Worm (Caenorhabditis elegans) whole organism, young adult: ENCODE data around the gene F19C6.4.

ENCODE experiments used
- B0261.1 ChIP-seq: sonication (generic microtip); optimal IDR thresholded peaks from 2 replicates; lab custom pipeline; 2016; ENCODE audit warnings: mild to moderate bottlenecking, missing genetic modification characterization, moderate library complexity, missing compliant biosample characterization
- D2030.7 ChIP-seq: fragments of 200-800 bp; sonication (Bioruptor generic); IDR thresholded peaks from 2 replicates; pipeline ENCODE4 v1.3.6; 2022; ENCODE audit warnings: missing genetic modification reagents, missing genetic modification characterization, missing compliant biosample characterization
- F39B2.1 ChIP-seq: fragments of 200-800 bp; sonication (Bioruptor generic); IDR thresholded peaks from 2 replicates; pipeline ENCODE4 v1.3.6; 2022; ENCODE audit warnings: missing genetic modification reagents, missing genetic modification characterization, missing compliant biosample characterization
- T26A5.8 ChIP-seq: sonication (generic microtip); optimal IDR thresholded peaks from 2 replicates; lab custom pipeline; 2016; ENCODE audit warnings: missing genetic modification characterization, missing compliant biosample characterization
- Y56A3A.18 ChIP-seq: fragments of 200-800 bp; sonication (Bioruptor generic); IDR thresholded peaks from 2 replicates; pipeline ENCODE4 v1.3.6; 2022; ENCODE audit warnings: missing genetic modification reagents, missing genetic modification characterization, missing compliant biosample characterization
- Y95B8A.8 ChIP-seq: fragments of 200-800 bp; sonication (Bioruptor generic); IDR thresholded peaks from 2 replicates; pipeline ENCODE4 v1.3.6; 2022; ENCODE audit warnings: missing genetic modification reagents, missing genetic modification characterization, missing compliant biosample characterization
- ZK185.1 ChIP-seq: sonication (generic microtip); optimal IDR thresholded peaks from 2 replicates; lab custom pipeline; 2016; ENCODE audit warnings: mild to moderate bottlenecking, missing genetic modification characterization, missing compliant biosample characterization; ENCODE audit not compliant: poor library complexity, severe bottlenecking
- ama-1 ChIP-seq, 3 experiments: fragments of 150-350 bp in 1 of 3; sonication (generic microtip) in 2 of 3; optimal IDR thresholded peaks; 2 replicates each; lab custom pipeline; 2014 to 2018; ENCODE audit warnings: missing biosample characterization in 2 of 3, missing genetic modification characterization in 2 of 3, missing genetic modification reagents in 2 of 3
- aptf-2 ChIP-seq: fragments of 200-800 bp; sonication (Bioruptor generic); conservative IDR thresholded peaks from 2 replicates; pipeline ENCODE4 v1.3.6; 2022; ENCODE audit warnings: missing genetic modification reagents, missing genetic modification characterization, missing compliant biosample characterization
- ceh-40 ChIP-seq: fragments of 200-800 bp; sonication (Bioruptor generic); IDR thresholded peaks from 2 replicates; pipeline ENCODE4 v1.3.6; 2022; ENCODE audit warnings: missing genetic modification characterization, missing compliant biosample characterization
- chd-7 ChIP-seq: sonication (generic microtip); optimal IDR thresholded peaks from 2 replicates; lab custom pipeline; 2016; ENCODE audit warnings: mild to moderate bottlenecking, missing genetic modification characterization, moderate library complexity, missing compliant biosample characterization
- egl-44 ChIP-seq: fragments of 200-800 bp; sonication (Bioruptor generic); IDR thresholded peaks from 2 replicates; pipeline ENCODE4 v1.3.6; 2022; ENCODE audit warnings: missing genetic modification reagents, missing genetic modification characterization, missing compliant biosample characterization
- him-1 ChIP-seq: sonication (generic microtip); optimal IDR thresholded peaks from 2 replicates; lab custom pipeline; 2016; ENCODE audit warnings: missing genotype, missing genetic modification reagents, missing genetic modification characterization, missing compliant biosample characterization
- hlh-12 ChIP-seq: sonication (generic microtip); optimal IDR thresholded peaks from 2 replicates; lab custom pipeline; 2016; ENCODE audit warnings: missing genetic modification characterization, missing compliant biosample characterization
- hmg-1.2 ChIP-seq: fragments of 200-800 bp; sonication (Bioruptor generic); IDR thresholded peaks from 2 replicates; pipeline ENCODE4 v1.3.6; 2022; ENCODE audit warnings: missing genetic modification reagents, missing genetic modification characterization, missing compliant biosample characterization
- hrde-1 ChIP-seq: sonication (generic microtip); optimal IDR thresholded peaks from 2 replicates; lab custom pipeline; 2016; ENCODE audit warnings: missing genetic modification characterization, mild to moderate bottlenecking, missing compliant biosample characterization, moderate library complexity, missing genotype, missing genetic modification reagents, borderline replicate concordance
- lin-26 ChIP-seq: fragments of 200-800 bp; sonication (Bioruptor generic); IDR thresholded peaks from 2 replicates; pipeline ENCODE4 v1.3.6; 2022; ENCODE audit warnings: missing genetic modification reagents, missing genetic modification characterization, missing compliant biosample characterization
- lin-40 ChIP-seq: sonication (generic microtip); optimal IDR thresholded peaks from 2 replicates; lab custom pipeline; 2016; ENCODE audit warnings: missing genetic modification characterization, mild to moderate bottlenecking, missing compliant biosample characterization, missing genotype, missing genetic modification reagents
- mcd-1 ChIP-seq: fragments of 200-800 bp; sonication (Bioruptor generic); IDR thresholded peaks from 2 replicates; pipeline ENCODE4 v1.3.6; 2022; ENCODE audit warnings: missing genetic modification reagents, missing genetic modification characterization, missing compliant biosample characterization
- nhr-179 ChIP-seq: sonication (generic microtip); optimal IDR thresholded peaks from 2 replicates; lab custom pipeline; 2016; ENCODE audit warnings: mild to moderate bottlenecking, missing genetic modification characterization, missing compliant biosample characterization
- nhr-80 ChIP-seq: sonication (generic microtip); optimal IDR thresholded peaks from 2 replicates; lab custom pipeline; 2016; ENCODE audit warnings: missing genetic modification characterization, missing compliant biosample characterization
- pbrm-1 ChIP-seq: fragments of 200-800 bp; sonication (Bioruptor generic); IDR thresholded peaks from 2 replicates; pipeline ENCODE4 v1.3.6; 2022; ENCODE audit warnings: missing genetic modification reagents, missing genetic modification characterization, missing compliant biosample characterization
- rcor-1 ChIP-seq: fragments of 200-800 bp; sonication (Bioruptor generic); IDR thresholded peaks from 2 replicates; pipeline ENCODE4 v1.3.6; 2022; ENCODE audit warnings: missing genetic modification reagents, missing genetic modification characterization, missing compliant biosample characterization
- rec-8 ChIP-seq, 2 experiments: sonication (generic microtip); optimal IDR thresholded peaks; 2 replicates each; lab custom pipeline; 2016; ENCODE audit warnings: mild to moderate bottlenecking in 2 of 2, missing genetic modification characterization in 2 of 2, missing genetic modification reagents in 2 of 2, missing genotype in 2 of 2, missing biosample characterization in 1 of 2, missing compliant biosample characterization in 1 of 2, moderate library complexity in 1 of 2
- repo-1 ChIP-seq: sonication (generic microtip); optimal IDR thresholded peaks from 2 replicates; lab custom pipeline; 2017; ENCODE audit warnings: mild to moderate bottlenecking, missing genetic modification characterization, missing compliant biosample characterization
- rpc-1 ChIP-seq, 2 experiments: fragments of 150-350 bp in 1 of 2; sonication (generic microtip) in 1 of 2; optimal IDR thresholded peaks; 2 replicates each; lab custom pipeline; 2014 to 2018; ENCODE audit warnings: missing biosample characterization in 1 of 2, missing genetic modification characterization in 1 of 2, missing genetic modification reagents in 1 of 2, missing genotype in 1 of 2
- sdz-38 ChIP-seq: sonication (generic microtip); optimal IDR thresholded peaks from 2 replicates; lab custom pipeline; 2016; ENCODE audit warnings: missing genotype, missing genetic modification characterization, missing compliant biosample characterization
- snpc-1.1 ChIP-seq: sonication (generic microtip); optimal IDR thresholded peaks from 2 replicates; lab custom pipeline; 2017; ENCODE audit warnings: missing genetic modification characterization, mild to moderate bottlenecking, missing compliant biosample characterization, antibody characterized with exemption, moderate library complexity, missing genotype, missing genetic modification reagents; ENCODE audit not compliant: insufficient read depth
- snpc-3.4 ChIP-seq: sonication (generic microtip); optimal IDR thresholded peaks from 2 replicates; lab custom pipeline; 2017; ENCODE audit warnings: missing genetic modification characterization, mild to moderate bottlenecking, missing compliant biosample characterization, antibody characterized with exemption, moderate library complexity, missing genotype, missing genetic modification reagents
- snpc-4 ChIP-seq, 5 experiments: fragments of 150-350 bp in 1 of 5; sonication (generic microtip) in 4 of 5; optimal IDR thresholded peaks; 2 replicates each; lab custom pipeline; 2014 to 2018; ENCODE audit warnings: missing genetic modification characterization in 5 of 5, missing biosample characterization in 3 of 5, antibody characterized with exemption in 2 of 5, mild to moderate bottlenecking in 2 of 5, missing compliant biosample characterization in 2 of 5, missing genotype in 2 of 5, moderate library complexity in 2 of 5, missing genetic modification reagents in 1 of 5
- tbp1 ChIP-seq: fragments of 200-800 bp; sonication (Bioruptor generic); optimal IDR thresholded peaks from 2 replicates; lab custom pipeline; 2018; ENCODE audit warnings: mild to moderate bottlenecking, missing genetic modification characterization, missing compliant biosample characterization
- unc-130 ChIP-seq: sonication (generic microtip); optimal IDR thresholded peaks from 2 replicates; lab custom pipeline; 2016; ENCODE audit warnings: missing genetic modification reagents, missing genetic modification characterization, missing compliant biosample characterization
- ztf-18 ChIP-seq: sonication (generic microtip); optimal IDR thresholded peaks from 2 replicates; lab custom pipeline; 2016; ENCODE audit warnings: missing genotype, mild to moderate bottlenecking, missing genetic modification characterization, missing compliant biosample characterization
- ztf-22 ChIP-seq: fragments of 200-800 bp; sonication (Bioruptor generic); optimal IDR thresholded peaks from 2 replicates; lab custom pipeline; 2018; ENCODE audit warnings: mild to moderate bottlenecking, missing genetic modification characterization, moderate library complexity, missing compliant biosample characterization
- ztf-25 ChIP-seq: fragments of 200-800 bp; sonication (Bioruptor generic); IDR thresholded peaks from 2 replicates; pipeline ENCODE4 v1.3.6; 2022; ENCODE audit warnings: missing genetic modification reagents, missing genetic modification characterization, missing compliant biosample characterization
- ztf-28 ChIP-seq: fragments of 200-800 bp; sonication (Bioruptor generic); IDR thresholded peaks from 2 replicates; pipeline ENCODE4 v1.3.6; 2022; ENCODE audit warnings: missing genetic modification reagents, missing genetic modification characterization, missing compliant biosample characterization

Gene F19C6.4

ce11 chrX:10017975-10018654, at the start of gene F19C6.4:
Gene F19C6.4 (minus strand): TSS chrX:10018025.
- TF ChIP-seq repo-1 (tag; lab: Kevin White, UChicago) (no peak), Y56A3A.18 (GFP tag; lab: Robert Waterston, UW) (peak; percentile 79), hmg-1.2 (GFP tag; lab: Robert Waterston, UW) (peak; percentile 60), sdz-38 (tag; lab: Kevin White, UChicago) (no peak), aptf-2 (GFP tag; lab: Robert Waterston, UW) (no peak), hlh-12 (peak; percentile 10), T26A5.8 (tag; lab: Kevin White, UChicago) (no peak), rpc-1 (optimal IDR thresholded peaks at IDR 0.05; lab: Kevin White, UChicago) (peak; percentile 84), rpc-1 (tag; optimal IDR thresholded peaks at IDR 0.05; lab: Kevin White, UChicago) (peak; percentile 91), hrde-1 (tag; lab: Kevin White, UChicago) (peak; percentile 35), him-1 (tag; lab: Kevin White, UChicago) (peak; percentile 91), chd-7 (peak; percentile 10), Y95B8A.8 (GFP tag; lab: Robert Waterston, UW) (no peak), B0261.1 (tag; lab: Kevin White, UChicago) (peak; percentile 82), rec-8 (tag; optimal IDR thresholded peaks at IDR 0.05; lab: Kevin White, UChicago) (peak in 1 of 2 experiments; percentile 65), ceh-40 (GFP tag; lab: Robert Waterston, UW) (peak; percentile 77), nhr-179 (peak; percentile 47), rcor-1 (GFP tag; lab: Robert Waterston, UW) (0 out of 2 replicates have a peak, but pooled peaks have one; percentile 40), ZK185.1 (tag; lab: Kevin White, UChicago) (peak; percentile 45), ztf-18 (tag; lab: Kevin White, UChicago) (peak; percentile 31), pbrm-1 (GFP tag; lab: Robert Waterston, UW) (peak; percentile 75; the same call in 1 of the 2 replicates), ama-1 (optimal IDR thresholded peaks at IDR 0.05; lab: Kevin White, UChicago) (no peak), ama-1 (GFP tag; optimal IDR thresholded peaks at IDR 0.05; lab: Kevin White, UChicago) (peak in 1 of 2 experiments; percentile 60), F39B2.1 (GFP tag; lab: Robert Waterston, UW) (0 out of 2 replicates have a peak, but pooled peaks have one; percentile 48), snpc-1.1 (tag; lab: Kevin White, UChicago) (no peak), snpc-3.4 (peak; percentile 37), ztf-28 (GFP tag; lab: Robert Waterston, UW) (0 out of 2 replicates have a peak, but pooled peaks have one; percentile 45), ztf-25 (GFP tag; lab: Robert Waterston, UW) (0 out of 2 replicates have a peak, but pooled peaks have one; percentile 62), lin-26 (GFP tag; lab: Robert Waterston, UW) (peak; percentile 78), snpc-4 (GFP tag; optimal IDR thresholded peaks at IDR 0.05; lab: Kevin White, UChicago) (peak; percentile 56), snpc-4 (tag; optimal IDR thresholded peaks at IDR 0.05; lab: Kevin White, UChicago) (no peak), egl-44 (peak; percentile 54; the same call in 1 of the 2 replicates), D2030.7 (GFP tag; lab: Robert Waterston, UW) (peak; percentile 76), mcd-1 (no peak), unc-130 (GFP tag; lab: Kevin White, UChicago) (peak; percentile 43), nhr-80 (tag; lab: Kevin White, UChicago) (peak; percentile 11), lin-40 (tag; lab: Kevin White, UChicago) (no peak), ztf-22 (GFP tag; lab: Kevin White, UChicago) (no peak), tbp1 (GFP tag; lab: Kevin White, UChicago) (peak; percentile 90)
